Fruit fly (Drosophila melanogaster): ENCODE results near the gene CG5746.

Gene CG5746

dm6 chr3R:24333182-24333808, 15.3 kb downstream of the CG5746 start, which contains the start of the genes Rrp5 and Dis3 (continued):
- TF ChIP-seq her (GFP tag; optimal IDR thresholded peaks at IDR 0.05) (peak; percentile 96), Dip3 (GFP tag; optimal IDR thresholded peaks at IDR 0.05) (peak; percentile 45), Deaf1 (tag; optimal IDR thresholded peaks at IDR 0.05) (no peak), GATAe (GFP tag; conservative IDR thresholded peaks at IDR 0.05) (peak; percentile 85), stwl (tag; optimal IDR thresholded peaks at IDR 0.05) (no peak), CG13287 (GFP tag; IDR thresholded peaks at IDR 0.05; ENCODE audit: partially characterized antibody) (peak; percentile 64; the same call in 1 of the 2 replicates), da (GFP tag; optimal IDR thresholded peaks at IDR 0.05) (no peak), ac (GFP tag; optimal IDR thresholded peaks at IDR 0.05) (no peak), seq (GFP tag; IDR thresholded peaks at IDR 0.05) (no peak), Hmr (GFP tag; optimal IDR thresholded peaks at IDR 0.05) (no peak), BEAF-32 (GFP tag; optimal IDR thresholded peaks at IDR 0.05) (peak; percentile 61), usp (GFP tag; optimal IDR thresholded peaks at IDR 0.05) (no peak), sqz (GFP tag; optimal IDR thresholded peaks at IDR 0.05) (no peak), nerfin-1 (tag; optimal IDR thresholded peaks at IDR 0.05) (no peak), lov (optimal IDR thresholded peaks at IDR 0.05) (no peak), lov (GFP tag; IDR thresholded peaks at IDR 0.05) (0 out of 3 replicates have a peak, but pooled peaks have one; percentile 4), zfh2 (GFP tag; optimal IDR thresholded peaks at IDR 0.05) (peak; percentile 51), CG10274 (GFP tag; optimal IDR thresholded peaks at IDR 0.05) (no peak), jing (GFP tag; optimal IDR thresholded peaks at IDR 0.05) (no peak), btn (GFP tag; optimal IDR thresholded peaks at IDR 0.05) (no peak), Spps (tag; optimal IDR thresholded peaks at IDR 0.05) (no peak), Hr51 (GFP tag; optimal IDR thresholded peaks at IDR 0.05) (peak in 1 of 2 experiments; percentile 22), tap (tag; optimal IDR thresholded peaks at IDR 0.05) (no peak), CG14014 (GFP tag; IDR thresholded peaks at IDR 0.05) (peak; percentile 38; the same call in 1 of the 2 replicates), kay (GFP tag; optimal IDR thresholded peaks at IDR 0.05) (no peak), CG6854 (GFP tag; optimal IDR thresholded peaks at IDR 0.05) (no peak), CG30431 (GFP tag; optimal IDR thresholded peaks at IDR 0.05) (no peak), CG12104 (GFP tag; optimal IDR thresholded peaks at IDR 0.05) (no peak), CG34422 (GFP tag; IDR thresholded peaks at IDR 0.05) (peak; percentile 89), CG2199 (GFP tag; IDR thresholded peaks at IDR 0.05) (no peak; the same call in 2 of the 3 replicates), row (GFP tag; IDR thresholded peaks at IDR 0.05) (peak; percentile 78), CG6683 (GFP tag; optimal IDR thresholded peaks at IDR 0.05) (no peak), Max (GFP tag; optimal IDR thresholded peaks at IDR 0.05) (peak; percentile 95), Sin3A (optimal IDR thresholded peaks at IDR 0.05) (peak; percentile 81), sob (GFP tag; IDR thresholded peaks at IDR 0.05) (peak; percentile 77), hkb (optimal IDR thresholded peaks at IDR 0.05) (peak; percentile 8), hkb (GFP tag; IDR thresholded peaks at IDR 0.05) (no peak), eyg (GFP tag; optimal IDR thresholded peaks at IDR 0.05) (no peak), CG6272 (GFP tag; IDR thresholded peaks at IDR 0.05) (peak; percentile 55), lilli (GFP tag; optimal IDR thresholded peaks at IDR 0.05) (no peak), CG9876 (GFP tag; optimal IDR thresholded peaks at IDR 0.05) (peak; percentile 57), ems (GFP tag; optimal IDR thresholded peaks at IDR 0.05) (no peak), bowl (GFP tag; IDR thresholded peaks at IDR 0.05) (no peak), MTF-1 (GFP tag; optimal IDR thresholded peaks at IDR 0.05; ENCODE audit: borderline replicate concordance) (no peak), Fer1 (GFP tag; optimal IDR thresholded peaks at IDR 0.05) (no peak), CG30403 (GFP tag; optimal IDR thresholded peaks at IDR 0.05) (peak; percentile 24), CG15479 (GFP tag; optimal IDR thresholded peaks at IDR 0.05) (no peak), CG11085 (GFP tag; IDR thresholded peaks at IDR 0.05) (peak; percentile 42; the same call in 1 of the 2 replicates), CG18619 (GFP tag; optimal IDR thresholded peaks at IDR 0.05) (no peak), CG12391 (tag; optimal IDR thresholded peaks at IDR 0.05) (no peak), sd (tag; optimal IDR thresholded peaks at IDR 0.05) (no peak)
